Worm (Caenorhabditis elegans) whole organism, mixed stage, embryonic: ENCODE measurements around the gene scl-2.

Experiments used
- blmp-1 ChIP-seq: fragments of 150-350 bp; optimal IDR thresholded peaks from 2 replicates; lab custom pipeline; 2014; ENCODE audit warnings: missing biosample characterization, missing genetic modification characterization
- ceh-43 ChIP-seq: fragments of 200-800 bp; sonication (Bioruptor generic); optimal IDR thresholded peaks from 2 replicates; lab custom pipeline; 2018; ENCODE audit warnings: mild to moderate bottlenecking, missing genetic modification characterization, moderate library complexity, missing compliant biosample characterization
- elt-3 ChIP-seq: fragments of 150-350 bp; optimal IDR thresholded peaks from 2 replicates; lab custom pipeline; 2014; ENCODE audit warnings: missing biosample characterization, missing genetic modification characterization

DNA sequence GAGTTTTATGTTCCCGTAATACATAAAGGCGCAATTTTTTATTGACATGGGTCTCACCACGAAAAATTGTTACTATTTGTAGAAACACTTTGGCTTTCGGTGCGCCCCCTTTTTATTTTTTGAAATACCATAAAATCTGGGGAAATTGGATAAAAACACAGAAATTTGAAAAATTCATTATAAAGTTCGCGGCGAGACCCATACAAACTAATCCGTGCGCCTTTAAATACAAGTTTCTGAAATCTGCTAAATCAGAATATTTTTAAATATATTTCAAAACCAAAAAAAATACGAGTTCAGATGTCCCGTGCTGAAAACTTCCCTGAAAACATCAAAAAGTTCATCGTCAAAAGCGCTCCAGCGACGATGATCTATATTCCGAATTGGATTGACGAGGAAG lies 49.8 kb downstream of the scl-2 start, which contains the start of gene B0564.2:
- TF ChIP-seq ceh-43 (GFP tag; lab: Kevin White, UChicago) (no peak), elt-3 (tag; lab: Kevin White, UChicago) (no peak), blmp-1 (tag; lab: Kevin White, UChicago) (no peak)
